Worm (Caenorhabditis elegans): ENCODE data around the gene abt-1.

The abt-1 gene

ce11 chrIV:10170808-10171207 is 43.9 kb downstream of the abt-1 start:
- TF ChIP-seq zag-1 (tag; optimal IDR thresholded peaks at IDR 0.05), result peak; percentile 34
- TF ChIP-seq nhr-25 (tag; optimal IDR thresholded peaks at IDR 0.05), result no peak

- no peak for TF ChIP-seq nhr-6 (tag; optimal IDR thresholded peaks at IDR 0.05)
- no peak for TF ChIP-seq ztf-1 (GFP tag; conservative IDR thresholded peaks at IDR 0.05)
- TF ChIP-seq sem-4 (tag; optimal IDR thresholded peaks at IDR 0.05), result no peak
- no peak for TF ChIP-seq lin-13 (GFP tag; optimal IDR thresholded peaks at IDR 0.05)
- TF ChIP-seq ztf-4 (tag; optimal IDR thresholded peaks at IDR 0.05), result no peak
- TF ChIP-seq blmp-1 (tag; optimal IDR thresholded peaks at IDR 0.05; ENCODE audit: insufficient read depth), result no peak
- TF ChIP-seq mbf-1 (tag; optimal IDR thresholded peaks at IDR 0.05), result no peak
- no peak for TF ChIP-seq gmeb-1 (tag; optimal IDR thresholded peaks at IDR 0.05)
- no peak for TF ChIP-seq lin-11 (tag; optimal IDR thresholded peaks at IDR 0.05)
- TF ChIP-seq R02D3.7 (tag; optimal IDR thresholded peaks at IDR 0.05), result no peak
These were observed 50.6 kb downstream of the abt-1 start for ce11 chrIV:10164086-10164485.

DNA sequence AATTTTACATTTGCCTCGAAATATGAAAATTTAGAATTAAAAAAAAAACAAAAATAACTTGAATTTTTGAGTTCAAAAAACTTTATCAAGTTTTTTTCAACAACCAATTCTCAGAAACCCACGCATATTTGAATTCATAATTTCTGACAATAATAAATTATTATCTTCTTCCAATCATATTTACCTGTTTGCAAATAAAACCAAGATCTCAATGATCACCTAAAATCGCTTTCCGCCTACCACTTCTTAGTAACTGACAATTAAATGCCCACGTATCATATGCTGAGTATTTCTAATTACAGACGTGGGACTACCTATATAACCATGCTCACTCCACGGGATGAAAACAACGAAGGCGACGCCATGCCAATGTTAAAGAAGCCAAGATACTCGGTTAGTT is 53.0 kb downstream of the abt-1 start, which contains the start of gene pps-1:
Gene pps-1 (plus strand): TSS at position 301 of the 400 bp plus-strand sequence.
- TF ChIP-seq lin-11 (tag; optimal IDR thresholded peaks at IDR 0.05) (no peak), nhr-10 (tag; optimal IDR thresholded peaks at IDR 0.05) (no peak), crh-2 (tag; optimal IDR thresholded peaks at IDR 0.05) (no peak), lsy-2 (tag; optimal IDR thresholded peaks at IDR 0.05) (no peak), C34F6.9 (tag; optimal IDR thresholded peaks at IDR 0.05) (no peak), nhr-23 (tag; optimal IDR thresholded peaks at IDR 0.05) (no peak), sma-9 (GFP tag; optimal IDR thresholded peaks at IDR 0.05) (no peak), sma-9 (tag; optimal IDR thresholded peaks at IDR 0.05) (no peak), elt-3 (tag; optimal IDR thresholded peaks at IDR 0.05) (no peak), ZK546.5 (tag; optimal IDR thresholded peaks at IDR 0.05) (no peak), unc-39 (tag; optimal IDR thresholded peaks at IDR 0.05) (no peak), elt-1 (tag; optimal IDR thresholded peaks at IDR 0.05) (no peak), ztf-1 (GFP tag; conservative IDR thresholded peaks at IDR 0.05) (no peak), nhr-129 (tag; optimal IDR thresholded peaks at IDR 0.05) (no peak), mdl-1 (tag; optimal IDR thresholded peaks at IDR 0.05) (no peak), nhr-12 (tag; optimal IDR thresholded peaks at IDR 0.05) (no peak)

ce11 chrIV:10157489-10158088 is 57.1 kb downstream of the abt-1 start, which contains the start of gene ttr-53:
ttr-53 (plus strand) TSS chrIV:10158038.
- TF ChIP-seq egl-27 (tag; optimal IDR thresholded peaks at IDR 0.05) (no peak), ztf-4 (tag; optimal IDR thresholded peaks at IDR 0.05) (no peak), ztf-11 (tag; optimal IDR thresholded peaks at IDR 0.05) (no peak), peb-1 (tag; optimal IDR thresholded peaks at IDR 0.05) (no peak), nhr-129 (tag; optimal IDR thresholded peaks at IDR 0.05) (no peak), nhr-23 (tag; optimal IDR thresholded peaks at IDR 0.05) (no peak), sma-3 (GFP tag; optimal IDR thresholded peaks at IDR 0.05) (no peak), nhr-10 (tag; optimal IDR thresholded peaks at IDR 0.05) (no peak), dmd-4 (tag; optimal IDR thresholded peaks at IDR 0.05) (no peak), mbf-1 (tag; optimal IDR thresholded peaks at IDR 0.05) (no peak), R02D3.7 (tag; optimal IDR thresholded peaks at IDR 0.05) (no peak), nhr-77 (tag; optimal IDR thresholded peaks at IDR 0.05) (no peak), alr-1 (tag; optimal IDR thresholded peaks at IDR 0.05) (no peak), zag-1 (tag; optimal IDR thresholded peaks at IDR 0.05) (no peak), lin-11 (tag; optimal IDR thresholded peaks at IDR 0.05) (no peak), nhr-6 (tag; optimal IDR thresholded peaks at IDR 0.05) (no peak), unc-39 (tag; optimal IDR thresholded peaks at IDR 0.05) (no peak), elt-3 (tag; optimal IDR thresholded peaks at IDR 0.05) (no peak)

DNA sequence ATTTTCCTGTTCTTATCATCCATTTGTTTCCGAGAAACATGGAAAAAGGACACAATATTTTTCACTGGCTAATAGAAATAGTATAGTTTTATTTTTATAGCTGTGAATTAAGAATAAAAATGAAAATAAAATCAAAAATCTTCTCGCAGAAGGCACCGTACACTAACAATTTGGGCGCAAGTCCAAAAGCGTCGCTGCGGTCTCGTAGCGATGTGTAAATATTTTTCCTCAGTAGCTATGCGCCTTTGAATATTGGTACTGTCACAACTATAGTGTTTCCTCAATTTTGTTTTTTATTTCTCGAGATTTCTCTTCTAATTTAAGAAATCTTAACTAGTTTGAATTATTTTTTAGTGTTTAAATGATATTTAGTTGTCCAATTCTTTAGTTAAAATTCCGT is 57.7 kb downstream of the abt-1 start:
- no peak for TF ChIP-seq nhr-77 (tag; optimal IDR thresholded peaks at IDR 0.05)
- TF ChIP-seq ztf-4 (tag; optimal IDR thresholded peaks at IDR 0.05), result no peak
- no peak for TF ChIP-seq nhr-10 (tag; optimal IDR thresholded peaks at IDR 0.05)
- no peak for TF ChIP-seq nhr-237 (tag; optimal IDR thresholded peaks at IDR 0.05)
- TF ChIP-seq ztf-11 (tag; optimal IDR thresholded peaks at IDR 0.05), result no peak
- no peak for TF ChIP-seq zag-1 (tag; optimal IDR thresholded peaks at IDR 0.05)
- TF ChIP-seq sem-4 (tag; optimal IDR thresholded peaks at IDR 0.05), result no peak
- TF ChIP-seq unc-39 (tag; optimal IDR thresholded peaks at IDR 0.05), result no peak
- no peak for TF ChIP-seq mdl-1 (tag; optimal IDR thresholded peaks at IDR 0.05)
- TF ChIP-seq lin-39 (tag; optimal IDR thresholded peaks at IDR 0.05), result no peak
- no peak for TF ChIP-seq Y55F3AM.14 (GFP tag; optimal IDR thresholded peaks at IDR 0.05)
- no peak for TF ChIP-seq sma-9 (GFP tag; optimal IDR thresholded peaks at IDR 0.05)
- no peak for TF ChIP-seq sma-9 (tag; optimal IDR thresholded peaks at IDR 0.05)
- TF ChIP-seq ama-1 (optimal IDR thresholded peaks at IDR 0.05), result no peak
- no peak for TF ChIP-seq nhr-25 (tag; optimal IDR thresholded peaks at IDR 0.05)
- no peak for TF ChIP-seq aly-2 (tag; optimal IDR thresholded peaks at IDR 0.05)
- no peak for TF ChIP-seq alr-1 (tag; optimal IDR thresholded peaks at IDR 0.05)
